Worm (Caenorhabditis elegans): ENCODE results near the gene chts-1.

The chts-1 gene

DNA sequence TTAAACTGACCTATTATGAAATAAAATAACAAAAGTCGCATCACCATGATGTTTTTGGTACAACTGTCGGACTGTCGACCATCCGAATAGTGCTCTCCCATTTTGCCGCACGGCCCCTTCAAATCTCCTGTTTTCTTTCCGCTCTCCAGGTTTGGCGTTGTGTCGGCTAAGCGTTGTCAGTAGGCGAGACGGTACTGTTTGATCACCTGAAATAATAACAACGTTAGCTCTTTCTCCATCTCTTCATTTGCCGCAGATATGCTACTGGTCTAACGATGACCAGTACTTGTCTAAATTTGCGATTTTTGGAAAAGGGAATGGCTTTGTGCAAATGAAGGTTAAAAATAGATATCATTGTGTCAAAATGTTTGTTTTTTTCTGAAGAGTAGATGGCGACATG, at the start of gene chts-1:
chts-1 (minus strand) TSS at position 101 of the 400 bp plus-strand sequence.
- TF ChIP-seq aly-2 (tag; optimal IDR thresholded peaks at IDR 0.05) (no peak), zag-1 (tag; optimal IDR thresholded peaks at IDR 0.05) (no peak), gmeb-1 (tag; optimal IDR thresholded peaks at IDR 0.05) (no peak), lin-11 (tag; optimal IDR thresholded peaks at IDR 0.05) (no peak), unc-62 (GFP tag; optimal IDR thresholded peaks at IDR 0.05) (no peak), nhr-6 (tag; optimal IDR thresholded peaks at IDR 0.05) (no peak), sem-4 (tag; optimal IDR thresholded peaks at IDR 0.05) (no peak), sma-9 (GFP tag; optimal IDR thresholded peaks at IDR 0.05) (no peak), sma-9 (tag; optimal IDR thresholded peaks at IDR 0.05) (no peak), egl-27 (tag; optimal IDR thresholded peaks at IDR 0.05) (no peak), C34F6.9 (tag; optimal IDR thresholded peaks at IDR 0.05) (no peak), mbf-1 (tag; optimal IDR thresholded peaks at IDR 0.05) (no peak), nhr-12 (tag; optimal IDR thresholded peaks at IDR 0.05) (no peak), unc-55 (GFP tag; optimal IDR thresholded peaks at IDR 0.05) (no peak), nhr-10 (tag; optimal IDR thresholded peaks at IDR 0.05) (no peak), alr-1 (tag; optimal IDR thresholded peaks at IDR 0.05) (no peak), peb-1 (tag; optimal IDR thresholded peaks at IDR 0.05) (no peak), nhr-237 (tag; optimal IDR thresholded peaks at IDR 0.05) (no peak), nhr-23 (tag; optimal IDR thresholded peaks at IDR 0.05) (no peak), nhr-25 (tag; optimal IDR thresholded peaks at IDR 0.05) (no peak)

DNA sequence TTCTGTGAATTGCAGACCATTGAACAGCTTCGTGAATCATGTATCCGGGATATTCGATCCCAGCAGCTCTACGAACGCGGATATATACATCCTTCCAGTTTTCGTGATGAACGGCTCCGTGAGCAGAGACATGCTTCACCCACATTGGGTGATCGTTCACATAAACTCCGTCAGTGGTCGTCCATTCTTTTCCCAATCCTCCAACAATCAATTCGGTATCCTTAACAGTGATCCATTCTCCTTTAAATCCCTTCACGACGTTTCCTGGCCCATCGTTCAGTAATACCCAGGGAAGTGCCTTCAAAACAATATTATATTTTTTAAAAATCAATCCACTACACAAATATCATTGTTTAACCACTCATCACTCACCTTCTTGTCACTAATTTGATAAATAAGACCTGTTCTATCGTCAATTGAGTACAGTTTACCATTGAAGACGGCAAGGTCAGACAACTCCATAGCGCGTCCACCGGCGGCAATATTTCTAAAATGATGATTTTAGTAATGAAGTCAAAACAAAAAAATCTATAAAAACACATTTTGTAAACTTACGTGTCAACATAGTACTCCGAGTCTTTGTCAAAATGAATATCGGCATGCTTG, 49.3 kb upstream of the chts-1 start:
- TF ChIP-seq zag-1 (tag; optimal IDR thresholded peaks at IDR 0.05) = no peak
- peak; percentile 26 for TF ChIP-seq nhr-25 (tag; optimal IDR thresholded peaks at IDR 0.05)
- TF ChIP-seq elt-3 (tag; optimal IDR thresholded peaks at IDR 0.05) = no peak
- TF ChIP-seq sma-3 (GFP tag; optimal IDR thresholded peaks at IDR 0.05) = peak; percentile 34

DNA sequence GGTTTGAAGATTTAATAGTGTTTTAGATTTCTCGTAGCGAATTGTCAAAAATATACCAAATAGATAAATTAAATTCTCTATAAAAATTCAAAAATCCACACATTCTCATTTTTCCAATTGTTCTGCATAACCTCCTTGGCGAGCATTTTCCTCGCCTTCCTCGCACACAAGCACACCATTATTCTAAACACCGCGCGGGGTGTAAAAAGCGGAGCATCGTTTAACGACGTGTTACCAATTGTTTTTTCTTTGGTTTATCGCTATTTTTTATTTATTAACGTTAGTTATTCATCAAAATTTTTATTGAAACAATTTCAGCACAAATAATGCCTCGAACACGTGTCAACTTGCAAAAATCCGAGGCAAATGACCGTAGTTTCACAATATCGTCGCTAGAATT, 45.5 kb upstream of the chts-1 start, which contains the start of gene vps-52:
vps-52 (plus strand) TSS at position 319 of the 400 bp plus-strand sequence.
- no peak for TF ChIP-seq nhr-77 (tag; optimal IDR thresholded peaks at IDR 0.05)
- TF ChIP-seq nhr-129 (tag; optimal IDR thresholded peaks at IDR 0.05) = peak; percentile 9
- peak; percentile 55 for TF ChIP-seq unc-55 (GFP tag; optimal IDR thresholded peaks at IDR 0.05)
- peak; percentile 22 for TF ChIP-seq C34F6.9 (tag; optimal IDR thresholded peaks at IDR 0.05)

DNA sequence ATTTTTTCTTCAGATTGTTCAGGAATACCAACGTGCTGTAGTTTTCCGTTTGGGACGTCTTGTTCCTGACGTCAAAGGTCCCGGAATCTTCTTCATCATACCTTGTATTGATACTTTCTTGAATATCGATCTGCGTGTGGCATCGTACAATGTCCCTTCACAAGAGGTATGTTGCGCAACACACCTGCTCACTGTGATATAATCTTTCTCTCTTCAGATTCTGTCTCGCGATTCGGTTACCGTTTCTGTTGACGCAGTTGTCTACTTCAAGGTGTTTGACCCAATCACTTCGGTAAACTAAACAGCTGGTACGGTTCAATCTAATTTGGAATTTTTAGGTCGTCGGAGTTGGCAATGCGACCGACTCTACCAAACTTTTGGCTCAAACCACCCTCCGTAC, 44.0 kb upstream of the chts-1 start:
- TF ChIP-seq ztf-11 (tag; optimal IDR thresholded peaks at IDR 0.05) = no peak
- no peak for TF ChIP-seq elt-1 (tag; optimal IDR thresholded peaks at IDR 0.05)
- no peak for TF ChIP-seq nhr-11 (tag; optimal IDR thresholded peaks at IDR 0.05)
- TF ChIP-seq nhr-23 (tag; optimal IDR thresholded peaks at IDR 0.05) = no peak
- no peak for TF ChIP-seq elt-3 (tag; optimal IDR thresholded peaks at IDR 0.05)
- TF ChIP-seq aly-2 (tag; optimal IDR thresholded peaks at IDR 0.05) = no peak

DNA sequence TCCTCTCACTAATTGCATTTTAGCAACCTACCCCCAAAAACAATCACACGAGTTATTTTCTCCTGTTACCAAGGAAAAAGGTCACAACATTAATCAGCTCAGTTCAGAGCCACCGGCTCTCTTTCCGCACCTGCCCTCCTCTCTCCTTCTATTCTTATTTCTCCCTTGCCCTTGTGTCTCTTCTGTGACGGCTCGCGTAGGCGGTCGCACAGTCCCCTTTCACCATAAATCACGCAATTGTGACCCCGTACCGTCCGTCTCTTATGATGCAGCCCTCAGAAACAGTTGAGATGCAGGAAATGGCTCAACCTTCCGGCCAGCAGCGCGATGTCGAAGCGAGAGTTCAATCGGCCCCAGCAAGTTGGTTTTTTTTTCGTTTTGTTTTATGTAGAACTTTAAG, 43.2 kb upstream of the chts-1 start, which contains the start of gene sto-1:
sto-1 (plus strand) TSS at position 200 of the 400 bp plus-strand sequence.
- no peak for TF ChIP-seq nhr-25 (tag; optimal IDR thresholded peaks at IDR 0.05)
- TF ChIP-seq lsy-2 (tag; optimal IDR thresholded peaks at IDR 0.05) = no peak
- TF ChIP-seq nhr-129 (tag; optimal IDR thresholded peaks at IDR 0.05) = no peak
- no peak for TF ChIP-seq ceh-16 (tag; optimal IDR thresholded peaks at IDR 0.05)
- TF ChIP-seq elt-1 (tag; optimal IDR thresholded peaks at IDR 0.05) = no peak
- TF ChIP-seq peb-1 (tag; optimal IDR thresholded peaks at IDR 0.05) = no peak
- TF ChIP-seq mbf-1 (tag; optimal IDR thresholded peaks at IDR 0.05) = no peak

DNA sequence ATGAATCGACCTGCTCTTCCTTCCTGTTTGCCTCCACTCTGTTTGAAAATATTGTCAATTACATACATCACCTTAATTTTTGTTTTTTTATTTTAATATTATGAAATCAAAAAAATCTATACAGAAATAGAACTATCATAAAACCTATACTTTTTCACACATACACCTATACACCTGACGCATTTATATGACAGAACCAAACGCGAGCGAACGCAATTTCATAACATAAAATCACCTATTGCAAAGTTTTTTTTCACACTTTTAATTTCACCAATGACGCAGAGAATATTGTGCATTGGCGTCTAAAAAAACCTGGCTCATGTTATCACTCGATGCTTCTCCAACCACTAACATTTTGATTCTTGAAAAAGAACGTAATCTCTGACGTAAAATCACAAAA, 42.5 kb upstream of the chts-1 start:
- TF ChIP-seq F13H6.1 (tag; optimal IDR thresholded peaks at IDR 0.05) (no peak), skn-1 (tag; optimal IDR thresholded peaks at IDR 0.05) (no peak), nhr-11 (tag; optimal IDR thresholded peaks at IDR 0.05) (no peak), C34F6.9 (tag; optimal IDR thresholded peaks at IDR 0.05) (no peak), egl-27 (tag; optimal IDR thresholded peaks at IDR 0.05) (no peak), crh-2 (tag; optimal IDR thresholded peaks at IDR 0.05) (no peak), alr-1 (tag; optimal IDR thresholded peaks at IDR 0.05) (no peak), nhr-21 (tag; optimal IDR thresholded peaks at IDR 0.05) (no peak), ZK546.5 (tag; optimal IDR thresholded peaks at IDR 0.05) (no peak), gmeb-1 (tag; optimal IDR thresholded peaks at IDR 0.05) (no peak), sma-9 (GFP tag; optimal IDR thresholded peaks at IDR 0.05) (no peak), sma-9 (tag; optimal IDR thresholded peaks at IDR 0.05) (no peak), ztf-4 (tag; optimal IDR thresholded peaks at IDR 0.05) (no peak), R02D3.7 (tag; optimal IDR thresholded peaks at IDR 0.05) (no peak), mbf-1 (tag; optimal IDR thresholded peaks at IDR 0.05) (no peak), ztf-1 (GFP tag; conservative IDR thresholded peaks at IDR 0.05) (no peak), lsy-2 (tag; optimal IDR thresholded peaks at IDR 0.05) (no peak), elt-1 (tag; optimal IDR thresholded peaks at IDR 0.05) (no peak), lin-39 (tag; optimal IDR thresholded peaks at IDR 0.05) (no peak)
